Fruit fly (Drosophila melanogaster) whole organism, wandering third instar larva: ENCODE measurements around the gene CG14650.

Experiments used
- Abd-B ChIP-seq: fragments of >200 bp; optimal IDR thresholded peaks from 2 replicates; lab custom pipeline; 2017; ENCODE audit warnings: missing biosample characterization, missing genetic modification characterization
- CG32264 ChIP-seq: fragments of 200-800 bp; sonication (Bioruptor generic); optimal IDR thresholded peaks from 2 replicates; lab custom pipeline; 2016; ENCODE audit warnings: missing biosample characterization, missing genetic modification characterization
- CG9705 ChIP-seq: fragments of 200-800 bp; sonication (Bioruptor generic); optimal IDR thresholded peaks from 2 replicates; lab custom pipeline; 2018; ENCODE audit warnings: missing biosample characterization, mild to moderate bottlenecking, missing genetic modification characterization
- CrebA ChIP-seq: fragments of 200-800 bp; sonication (Bioruptor generic); optimal IDR thresholded peaks from 2 replicates; lab custom pipeline; 2016; ENCODE audit warnings: missing biosample characterization, mild to moderate bottlenecking, missing genetic modification characterization, borderline replicate concordance
- HLH106 ChIP-seq: fragments of 200-800 bp; optimal IDR thresholded peaks from 3 replicates; lab custom pipeline; 2019; ENCODE audit warnings: missing biosample characterization, mild to moderate bottlenecking, missing genetic modification characterization, moderate library complexity
- Jra ChIP-seq: sonication (Bioruptor generic); optimal IDR thresholded peaks from 2 replicates; lab custom pipeline; 2016; ENCODE audit warnings: missing biosample characterization, missing genetic modification characterization
- Mio ChIP-seq: sonication (Bioruptor generic); optimal IDR thresholded peaks from 2 replicates; lab custom pipeline; 2016; ENCODE audit warnings: missing biosample characterization, missing genetic modification characterization
- Myc ChIP-seq: fragments of >200 bp; optimal IDR thresholded peaks from 2 replicates; lab custom pipeline; 2017
- OdsH ChIP-seq: fragments of 200-800 bp; sonication (Bioruptor generic); optimal IDR thresholded peaks from 2 replicates; lab custom pipeline; 2016; ENCODE audit warnings: missing biosample characterization, mild to moderate bottlenecking, missing genetic modification characterization
- Sp1 ChIP-seq: fragments of 200-800 bp; sonication (Bioruptor generic); optimal IDR thresholded peaks from 3 replicates; lab custom pipeline; 2019; ENCODE audit warnings: missing biosample characterization, mild to moderate bottlenecking, missing genetic modification characterization, moderate library complexity
- brk ChIP-seq: fragments of 200-800 bp; sonication (Bioruptor generic); optimal IDR thresholded peaks from 2 replicates; lab custom pipeline; 2016; ENCODE audit warnings: missing biosample characterization, mild to moderate bottlenecking, missing genetic modification characterization
- dl ChIP-seq, 2 experiments: fragments of 175-275, 200-275 bp in 1 of 2; fragments of 200-275 bp in 1 of 2; sonication (Bioruptor generic); optimal IDR thresholded peaks; lab custom pipeline; 2018; ENCODE audit warnings: mild to moderate bottlenecking in 2 of 2, missing biosample characterization in 2 of 2, missing genetic modification characterization in 2 of 2, moderate library complexity in 2 of 2; ENCODE audit not compliant: partially characterized antibody in 2 of 2, insufficient read depth in 1 of 2
- dsf ChIP-seq: sonication (Bioruptor generic); optimal IDR thresholded peaks from 2 replicates; lab custom pipeline; 2016; ENCODE audit warnings: missing biosample characterization, missing genetic modification characterization, borderline replicate concordance
- ey ChIP-seq: fragments of 200-800 bp; sonication (Bioruptor generic); optimal IDR thresholded peaks from 2 replicates; lab custom pipeline; 2016; ENCODE audit warnings: missing biosample characterization, missing genetic modification characterization
- fru ChIP-seq: fragments of 200-800 bp; sonication (Bioruptor generic); optimal IDR thresholded peaks from 3 replicates; lab custom pipeline; 2016; ENCODE audit warnings: missing biosample characterization, mild to moderate bottlenecking, missing genetic modification characterization
- jim ChIP-seq: fragments of 175-275, 200-325 bp; sonication (Bioruptor generic); optimal IDR thresholded peaks from 2 replicates; lab custom pipeline; 2016; ENCODE audit warnings: missing biosample characterization, mild to moderate bottlenecking, missing genetic modification characterization
- pan ChIP-seq: fragments of >200 bp; optimal IDR thresholded peaks from 2 replicates; lab custom pipeline; 2017
- psq ChIP-seq: fragments of 200-800 bp; sonication (Bioruptor generic); optimal IDR thresholded peaks from 3 replicates; lab custom pipeline; 2017; ENCODE audit warnings: missing biosample characterization, mild to moderate bottlenecking, missing genetic modification characterization, moderate library complexity
- rgr ChIP-seq: fragments of 200-800 bp; sonication (Bioruptor generic); optimal IDR thresholded peaks from 3 replicates; lab custom pipeline; 2016; ENCODE audit warnings: missing biosample characterization, mild to moderate bottlenecking, missing genetic modification characterization
- sage ChIP-seq: fragments of 200-800 bp; sonication (Bioruptor generic); optimal IDR thresholded peaks from 2 replicates; lab custom pipeline; 2016; ENCODE audit warnings: missing biosample characterization, mild to moderate bottlenecking, missing genetic modification characterization
- usp ChIP-seq: fragments of >200 bp; optimal IDR thresholded peaks from 2 replicates; lab custom pipeline; 2017; ENCODE audit warnings: missing biosample characterization, missing genetic modification characterization
- woc ChIP-seq: sonication (Bioruptor generic); optimal IDR thresholded peaks from 2 replicates; lab custom pipeline; 2016; ENCODE audit warnings: missing biosample characterization, mild to moderate bottlenecking, missing genetic modification characterization

Gene CG14650

dm6 chr3R:4479038-4479988 lies 42.1 kb downstream of the CG14650 start, which contains the start of gene CG31523:
Gene CG31523 (minus strand): TSS chr3R:4479207.
- TF ChIP-seq CrebA (GFP tag; lab: Kevin White, UChicago) (no peak), HLH106 (tag; lab: Kevin White, UChicago) (peak; percentile 13), brk (peak; percentile 28), fru (no peak), jim (no peak), Myc (peak; percentile 100), Jra (GFP tag; lab: Kevin White, UChicago) (no peak), OdsH (GFP tag; lab: Kevin White, UChicago) (no peak), woc (peak; percentile 83), sage (GFP tag; lab: Kevin White, UChicago) (peak; percentile 1), dl (GFP tag; optimal IDR thresholded peaks at IDR 0.05; lab: Kevin White, UChicago; ENCODE audit: insufficient read depth in 1 of 2, partially characterized antibody in 2 of 2) (no peak), CG9705 (GFP tag; lab: Kevin White, UChicago) (no peak), rgr (GFP tag; lab: Kevin White, UChicago) (no peak), usp (GFP tag; lab: Kevin White, UChicago) (no peak)

- no peak for TF ChIP-seq HLH106 (tag; lab: Kevin White, UChicago)
- TF ChIP-seq psq (GFP tag; lab: Kevin White, UChicago) = no peak
- TF ChIP-seq Abd-B (GFP tag; lab: Kevin White, UChicago) = no peak
- TF ChIP-seq CG9705 (GFP tag; lab: Kevin White, UChicago) = no peak
- no peak for TF ChIP-seq Mio (GFP tag; lab: Kevin White, UChicago)
- TF ChIP-seq ey (GFP tag; lab: Kevin White, UChicago) = no peak
- no peak for TF ChIP-seq Myc
- TF ChIP-seq dl (GFP tag; optimal IDR thresholded peaks at IDR 0.05; lab: Kevin White, UChicago; ENCODE audit: insufficient read depth in 1 of 2, partially characterized antibody in 2 of 2) = no peak
- TF ChIP-seq usp (GFP tag; lab: Kevin White, UChicago) = no peak
- TF ChIP-seq CG32264 (GFP tag; lab: Kevin White, UChicago) = no peak
- TF ChIP-seq brk = no peak
- no peak for TF ChIP-seq pan (lab: Kevin White, UChicago)
Measured at dm6 chr3R:4480512-4480911, 43.3 kb downstream of the CG14650 start, which contains the start of gene sac. Gene sac (plus strand): TSS chr3R:4480812.

dm6 chr3R:4484999-4485398 lies 47.8 kb downstream of the CG14650 start, which contains the start of gene Fip1:
Gene Fip1 (plus strand): TSS chr3R:4485008.
- TF ChIP-seq Abd-B (GFP tag; lab: Kevin White, UChicago) (no peak), fru (no peak), OdsH (GFP tag; lab: Kevin White, UChicago) (no peak), Sp1 (GFP tag; lab: Kevin White, UChicago) (no peak), psq (GFP tag; lab: Kevin White, UChicago) (no peak), dsf (GFP tag; lab: Kevin White, UChicago) (no peak), usp (GFP tag; lab: Kevin White, UChicago) (no peak)
